Fruit fly (Drosophila melanogaster) whole organism, embryonic: ENCODE results near the gene CG5056.

ENCODE experiments used
- Atf6 ChIP-seq: fragments of 200-800 bp; sonication (Bioruptor generic); IDR thresholded peaks from 2 replicates; pipeline ENCODE4 v1.3.6; 2022; ENCODE audit warnings: missing biosample characterization, missing genetic modification characterization
- CG12769 ChIP-seq: fragments of 200-800 bp; sonication (Bioruptor generic); optimal IDR thresholded peaks from 2 replicates; lab custom pipeline; 2019; ENCODE audit warnings: missing biosample characterization, mild to moderate bottlenecking, missing genetic modification characterization, moderate library complexity
- CG14667 ChIP-seq: fragments of 200-800 bp; sonication (Bioruptor generic); IDR thresholded peaks from 2 replicates; pipeline ENCODE4 v1.3.6; 2022; ENCODE audit warnings: missing biosample characterization, missing genetic modification characterization
- CG17328 ChIP-seq: fragments of 200-800 bp; sonication (Bioruptor generic); IDR thresholded peaks from 2 replicates; pipeline ENCODE4 v1.3.6; 2022; ENCODE audit warnings: missing biosample characterization, missing genetic modification characterization
- CG32767 ChIP-seq: fragments of 200-800 bp; sonication (Bioruptor generic); IDR thresholded peaks from 2 replicates; pipeline ENCODE4 v1.3.6; 2022; ENCODE audit warnings: missing biosample characterization, missing genetic modification characterization
- CG8478 ChIP-seq: fragments of >200 bp; optimal IDR thresholded peaks from 2 replicates; lab custom pipeline; 2018
- hth ChIP-seq: fragments of >200 bp; optimal IDR thresholded peaks from 2 replicates; lab custom pipeline; 2017; ENCODE audit warnings: inconsistent platforms
- sr ChIP-seq: fragments of 200-800 bp; sonication (Bioruptor generic); IDR thresholded peaks from 3 replicates; pipeline ENCODE4 v1.3.6; 2022; ENCODE audit warnings: missing biosample characterization, missing genetic modification characterization
- vvl ChIP-seq: fragments of 200-800 bp; sonication (Bioruptor generic); IDR thresholded peaks from 2 replicates; pipeline ENCODE4 v1.3.6; 2022; ENCODE audit warnings: missing biosample characterization, missing genetic modification characterization

DNA sequence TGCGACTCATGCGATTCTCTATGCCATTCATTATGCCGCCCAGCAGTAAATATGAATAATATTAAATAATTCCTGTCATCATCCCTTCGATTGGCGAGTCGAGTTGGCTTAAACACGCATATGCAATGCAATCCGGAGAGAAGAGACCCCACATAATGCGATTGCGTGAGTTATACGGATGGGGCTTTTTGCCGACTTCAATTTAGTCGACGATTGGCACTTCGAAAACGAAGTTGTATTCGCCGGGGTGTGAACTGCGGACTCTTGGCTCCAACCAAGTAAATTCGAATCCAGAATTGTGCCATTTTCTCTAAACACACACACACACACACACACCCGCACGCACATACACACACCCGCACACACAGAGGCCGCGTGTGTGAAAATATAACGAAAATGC is 9.8 kb downstream of the CG5056 start:
- TF ChIP-seq CG32767 (GFP tag; lab: Robert Waterston, UW) (no peak), vvl (GFP tag; lab: Robert Waterston, UW) (no peak), CG14667 (GFP tag; lab: Robert Waterston, UW) (no peak), hth (lab: Kevin White, UChicago) (no peak), sr (GFP tag; lab: Robert Waterston, UW) (no peak), CG8478 (lab: Kevin White, UChicago) (no peak), CG12769 (no peak), Atf6 (GFP tag; lab: Robert Waterston, UW) (no peak), CG17328 (no peak)
